Fruit fly (Drosophila melanogaster) whole organism, pupa: ENCODE measurements around the gene VhaAC39-1.

Experiments
- CG10348 ChIP-seq: fragments of 200-800 bp; sonication (Bioruptor generic); IDR thresholded peaks from 2 replicates; pipeline ENCODE4 v1.3.6; 2022; ENCODE audit warnings: missing biosample characterization, missing genetic modification characterization
- CG12605 ChIP-seq: fragments of 200-800 bp; sonication (Bioruptor generic); IDR thresholded peaks from 2 replicates; pipeline ENCODE4 v1.3.6; 2022; ENCODE audit warnings: missing biosample characterization, missing genetic modification characterization
- CG13204 ChIP-seq: fragments of 200-800 bp; sonication (Bioruptor generic); optimal IDR thresholded peaks from 2 replicates; lab custom pipeline; 2018; ENCODE audit warnings: missing biosample characterization, mild to moderate bottlenecking, missing genetic modification characterization, moderate library complexity
- CG14655 ChIP-seq: fragments of 200-800 bp; sonication (Bioruptor generic); optimal IDR thresholded peaks from 3 replicates; lab custom pipeline; 2017; ENCODE audit warnings: mild to moderate bottlenecking, missing biosample characterization, missing genetic modification reagents, missing genetic modification characterization
- CG15710 ChIP-seq: fragments of 200-800 bp; sonication (Bioruptor generic); optimal IDR thresholded peaks from 2 replicates; lab custom pipeline; 2018; ENCODE audit warnings: missing biosample characterization, mild to moderate bottlenecking, missing genetic modification characterization, moderate library complexity
- CG17806 ChIP-seq: fragments of 200-800 bp; sonication (Bioruptor generic); optimal IDR thresholded peaks from 2 replicates; lab custom pipeline; 2018; ENCODE audit warnings: missing biosample characterization, mild to moderate bottlenecking, missing genetic modification characterization, moderate library complexity
- CG32121 ChIP-seq: fragments of 200-800 bp; sonication (Bioruptor generic); IDR thresholded peaks from 2 replicates; pipeline ENCODE4 v1.3.6; 2022; ENCODE audit warnings: missing biosample characterization, missing genetic modification characterization
- CG34367 ChIP-seq: fragments of 200-800 bp; sonication (Bioruptor generic); optimal IDR thresholded peaks from 2 replicates; lab custom pipeline; 2018; ENCODE audit warnings: missing biosample characterization, mild to moderate bottlenecking, missing genetic modification characterization
- CG4496 ChIP-seq: fragments of 200-800 bp; sonication (Bioruptor generic); IDR thresholded peaks from 3 replicates; pipeline ENCODE4 v1.3.6; 2022; ENCODE audit warnings: missing biosample characterization, missing genetic modification characterization
- CG8159 ChIP-seq: fragments of 200-800 bp; sonication (Bioruptor generic); optimal IDR thresholded peaks from 3 replicates; lab custom pipeline; 2018; ENCODE audit warnings: missing biosample characterization, mild to moderate bottlenecking, missing genetic modification characterization, moderate library complexity
- CG8301 ChIP-seq: fragments of 200-800 bp; sonication (Bioruptor generic); optimal IDR thresholded peaks from 2 replicates; lab custom pipeline; 2018; ENCODE audit warnings: missing biosample characterization, mild to moderate bottlenecking, missing genetic modification characterization
- CG9948 ChIP-seq: fragments of 200-800 bp; sonication (Bioruptor generic); optimal IDR thresholded peaks from 2 replicates; lab custom pipeline; 2018; ENCODE audit warnings: missing biosample characterization, mild to moderate bottlenecking, missing genetic modification characterization, moderate library complexity
- D1 ChIP-seq: fragments of 200-800 bp; sonication (Bioruptor generic); optimal IDR thresholded peaks from 2 replicates; lab custom pipeline; 2018; ENCODE audit warnings: missing biosample characterization, mild to moderate bottlenecking, missing genetic modification characterization, moderate library complexity
- EcR ChIP-seq: fragments of 200-800 bp; sonication (Bioruptor generic); optimal IDR thresholded peaks from 3 replicates; lab custom pipeline; 2019; ENCODE audit warnings: missing biosample characterization, missing genetic modification characterization, mild to moderate bottlenecking, moderate library complexity, missing genetic modification reagents
- Ets98B ChIP-seq: fragments of 200-800 bp; sonication (Bioruptor generic); IDR thresholded peaks from 2 replicates; pipeline ENCODE4 v1.3.6; 2022; ENCODE audit warnings: missing biosample characterization, missing genetic modification characterization
- Pif1A ChIP-seq: fragments of 200-800 bp; sonication (Bioruptor generic); optimal IDR thresholded peaks from 3 replicates; lab custom pipeline; 2016; ENCODE audit warnings: missing biosample characterization, missing genetic modification characterization
- Pif1B ChIP-seq: fragments of 200-800 bp; sonication (Bioruptor generic); optimal IDR thresholded peaks from 3 replicates; lab custom pipeline; 2016; ENCODE audit warnings: missing biosample characterization, missing genetic modification characterization
- Snoo ChIP-seq: fragments of 200-800 bp; sonication (Bioruptor generic); optimal IDR thresholded peaks from 3 replicates; lab custom pipeline; 2017; ENCODE audit warnings: missing biosample characterization, mild to moderate bottlenecking, missing genetic modification characterization, inconsistent platforms
- fd96Ca ChIP-seq: fragments of 200-800 bp; sonication (Bioruptor generic); IDR thresholded peaks from 3 replicates; pipeline ENCODE4 v1.3.6; 2022; ENCODE audit warnings: missing biosample characterization, missing genetic modification characterization
- gl ChIP-seq: fragments of 200-800 bp; sonication (Bioruptor generic); optimal IDR thresholded peaks from 2 replicates; lab custom pipeline; 2018; ENCODE audit warnings: missing biosample characterization, mild to moderate bottlenecking, missing genetic modification characterization
- rn ChIP-seq: fragments of 200-800 bp; sonication (Bioruptor generic); IDR thresholded peaks from 2 replicates; pipeline ENCODE4 v1.3.6; 2022; ENCODE audit warnings: missing biosample characterization, missing genetic modification characterization

Gene VhaAC39-1

DNA sequence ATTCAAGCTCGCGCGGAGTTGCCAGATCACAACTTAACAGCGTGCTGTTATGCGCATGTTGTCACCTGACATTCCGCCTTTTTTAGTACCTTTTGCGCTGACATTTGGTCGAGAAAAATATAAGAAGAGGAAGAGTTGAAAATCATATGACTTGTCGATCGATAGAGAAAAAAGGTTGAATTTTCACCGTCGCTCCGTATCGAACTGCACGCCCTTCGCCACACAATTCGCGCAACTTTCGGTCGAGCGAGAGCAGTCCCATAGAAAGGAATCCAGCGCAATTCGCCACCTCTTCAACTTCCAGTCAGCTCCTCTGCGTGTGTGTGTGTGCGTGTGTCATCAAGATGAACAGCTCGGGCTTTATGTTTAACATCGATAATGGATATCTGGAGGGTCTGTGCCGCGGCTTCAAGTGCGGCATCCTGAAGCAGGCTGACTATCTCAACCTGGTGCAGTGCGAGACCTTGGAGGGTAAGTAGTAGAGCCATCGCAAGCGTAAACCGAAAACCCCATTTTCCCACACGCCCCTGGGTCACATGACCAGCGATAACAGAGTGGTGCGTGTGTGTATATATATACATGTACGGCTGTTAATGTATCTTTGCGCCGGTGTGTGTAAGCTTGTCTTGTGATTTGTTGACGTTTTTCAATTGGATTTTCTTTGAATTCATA lies at the start of gene VhaAC39-1:
Gene VhaAC39-1 (plus strand): TSS at position 104 of the 672 bp plus-strand sequence.
- TF ChIP-seq CG8301 (tag; lab: Kevin White, UChicago) (no peak), CG32121 (GFP tag; lab: Robert Waterston, UW) (no peak), EcR (GFP tag; lab: Kevin White, UChicago) (no peak), CG12605 (no peak), gl (tag; lab: Kevin White, UChicago) (no peak), rn (GFP tag; lab: Robert Waterston, UW) (no peak), CG14655 (GFP tag; lab: Kevin White, UChicago) (no peak), CG13204 (GFP tag; lab: Kevin White, UChicago) (no peak), Ets98B (GFP tag; lab: Robert Waterston, UW) (no peak), CG10348 (GFP tag; lab: Robert Waterston, UW) (no peak), Snoo (tag; lab: Kevin White, UChicago) (no peak), Pif1A (GFP tag; lab: Kevin White, UChicago) (no peak), Pif1B (no peak), CG34367 (tag; lab: Kevin White, UChicago) (no peak), CG17806 (tag; lab: Kevin White, UChicago) (no peak), CG4496 (GFP tag; lab: Robert Waterston, UW) (no peak), fd96Ca (GFP tag; lab: Robert Waterston, UW) (no peak), CG9948 (tag; lab: Kevin White, UChicago) (no peak)
- TF ChIP-seq, all 21 proteins: peak for 0

- no peak for TF ChIP-seq CG13204 (GFP tag; lab: Kevin White, UChicago)
- TF ChIP-seq CG34367 (tag; lab: Kevin White, UChicago) = no peak
- peak; percentile 36 for TF ChIP-seq CG9948 (tag; lab: Kevin White, UChicago)
- peak; percentile 51 for TF ChIP-seq Ets98B (GFP tag; lab: Robert Waterston, UW)
- TF ChIP-seq Pif1B = no peak
- TF ChIP-seq CG4496 (GFP tag; lab: Robert Waterston, UW) = peak; percentile 60; the same call in 2 of the 3 replicates
- TF ChIP-seq CG15710 (tag; lab: Kevin White, UChicago) = no peak
- TF ChIP-seq CG8301 (tag; lab: Kevin White, UChicago) = peak; percentile 55
- TF ChIP-seq Snoo (tag; lab: Kevin White, UChicago) = no peak
- no peak for TF ChIP-seq CG32121 (GFP tag; lab: Robert Waterston, UW)
- TF ChIP-seq EcR (GFP tag; lab: Kevin White, UChicago) = no peak
- TF ChIP-seq CG17806 (tag; lab: Kevin White, UChicago) = peak; percentile 20
- TF ChIP-seq gl (tag; lab: Kevin White, UChicago) = no peak
- TF ChIP-seq CG14655 (GFP tag; lab: Kevin White, UChicago) = peak; percentile 59
- no peak for TF ChIP-seq rn (GFP tag; lab: Robert Waterston, UW)
- no peak for TF ChIP-seq CG10348 (GFP tag; lab: Robert Waterston, UW)
- no peak for TF ChIP-seq fd96Ca (GFP tag; lab: Robert Waterston, UW)
- TF ChIP-seq CG12605 = no peak; the same call in 1 of the 2 replicates
- TF ChIP-seq Pif1A (GFP tag; lab: Kevin White, UChicago) = no peak
- TF ChIP-seq, all 21 proteins: peak for 6
Observed at dm6 chrX:3831761-3832160, 48.8 kb upstream of the VhaAC39-1 start.

DNA sequence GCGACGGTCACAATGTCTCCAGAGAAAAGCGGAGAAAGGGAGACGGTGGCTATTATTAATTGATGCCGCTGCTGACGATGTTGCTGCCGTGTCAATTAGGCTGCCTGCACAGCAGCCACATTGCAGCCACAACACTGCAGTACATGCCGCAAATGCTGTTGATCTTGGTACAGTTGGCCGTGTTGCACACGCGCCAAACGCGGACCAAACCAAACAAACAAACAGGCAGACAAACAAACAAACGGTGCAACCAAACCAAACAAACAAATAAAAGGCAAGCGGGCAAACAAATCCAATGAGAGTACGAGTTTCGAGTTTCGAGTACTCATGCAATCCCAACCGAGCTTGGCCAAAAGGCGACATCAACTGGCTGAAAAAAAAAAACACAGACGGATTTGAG lies 48.3 kb upstream of the VhaAC39-1 start:
- no peak for TF ChIP-seq D1 (tag; lab: Kevin White, UChicago)
- TF ChIP-seq rn (GFP tag; lab: Robert Waterston, UW) = no peak
- TF ChIP-seq CG15710 (tag; lab: Kevin White, UChicago) = no peak
- TF ChIP-seq CG34367 (tag; lab: Kevin White, UChicago) = no peak
- no peak for TF ChIP-seq CG32121 (GFP tag; lab: Robert Waterston, UW)
- TF ChIP-seq CG13204 (GFP tag; lab: Kevin White, UChicago) = no peak
- no peak for TF ChIP-seq fd96Ca (GFP tag; lab: Robert Waterston, UW)
- TF ChIP-seq Pif1A (GFP tag; lab: Kevin White, UChicago) = no peak
- no peak for TF ChIP-seq CG4496 (GFP tag; lab: Robert Waterston, UW)
- no peak for TF ChIP-seq Snoo (tag; lab: Kevin White, UChicago)
- no peak for TF ChIP-seq CG17806 (tag; lab: Kevin White, UChicago)
- no peak for TF ChIP-seq EcR (GFP tag; lab: Kevin White, UChicago)
- TF ChIP-seq CG14655 (GFP tag; lab: Kevin White, UChicago) = no peak
- no peak for TF ChIP-seq CG12605
- no peak for TF ChIP-seq CG10348 (GFP tag; lab: Robert Waterston, UW)
- no peak for TF ChIP-seq CG8301 (tag; lab: Kevin White, UChicago)
- TF ChIP-seq CG8159 (tag; lab: Kevin White, UChicago) = no peak
- no peak for TF ChIP-seq gl (tag; lab: Kevin White, UChicago)
- no peak for TF ChIP-seq Pif1B

DNA sequence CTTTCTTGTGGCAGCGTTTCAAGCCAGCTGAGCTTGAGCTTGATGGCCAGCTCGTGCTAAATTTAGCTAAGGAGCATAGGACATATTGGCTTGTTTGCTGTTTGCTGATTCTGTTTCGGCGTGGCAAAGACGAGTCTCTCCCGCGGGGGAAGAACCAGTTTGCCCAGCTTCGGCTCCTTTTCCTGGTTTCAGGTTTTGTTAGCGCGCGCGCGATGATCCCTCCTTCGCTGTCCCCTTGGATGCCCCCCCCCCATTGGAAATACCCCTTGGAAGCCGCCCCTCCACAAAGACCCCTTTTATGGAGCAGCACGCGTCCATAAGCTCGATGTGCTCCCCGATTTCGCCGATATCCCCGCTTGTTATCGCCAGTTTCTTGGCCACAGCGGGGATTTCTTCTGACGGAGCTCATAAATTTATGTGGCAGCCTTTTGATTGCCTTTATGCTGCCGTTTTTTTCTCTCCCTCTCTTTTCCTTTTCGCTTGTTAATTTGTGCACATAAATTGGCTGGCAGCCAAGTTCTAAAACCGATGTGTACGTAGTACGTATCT lies 47.4 kb upstream of the VhaAC39-1 start:
- TF ChIP-seq CG4496 (GFP tag; lab: Robert Waterston, UW) = 0 out of 3 replicates have a peak, but pooled peaks have one; percentile 10
- TF ChIP-seq EcR (GFP tag; lab: Kevin White, UChicago) = peak; percentile 70
- no peak for TF ChIP-seq CG32121 (GFP tag; lab: Robert Waterston, UW)
- no peak for TF ChIP-seq CG12605
